Fruit fly (Drosophila melanogaster) Kc167 (cell line): ENCODE data around the gene Nufip.

ENCODE experiments used
- Myc ChIP-seq: fragments of >200 bp; optimal IDR thresholded peaks from 2 replicates; lab custom pipeline; 2017; ENCODE audit warnings: missing external identifiers
- Sin3A ChIP-seq: fragments of >200 bp; optimal IDR thresholded peaks from 2 replicates; lab custom pipeline; 2018; ENCODE audit warnings: missing external identifiers
- h ChIP-seq: fragments of >200 bp; optimal IDR thresholded peaks from 3 replicates; lab custom pipeline; 2018; ENCODE audit warnings: missing external identifiers
- insv ChIP-seq: fragments of >200 bp; optimal IDR thresholded peaks from 3 replicates; lab custom pipeline; 2018; ENCODE audit warnings: missing external identifiers
- psq ChIP-seq: fragments of >200 bp; optimal IDR thresholded peaks from 2 replicates; lab custom pipeline; 2017; ENCODE audit warnings: missing external identifiers

dm6 chr3L:18781653-18782629 lies 33.8 kb upstream of the Nufip start:
- no peak for TF ChIP-seq Sin3A (lab: Kevin White, UChicago)
- no peak for TF ChIP-seq Myc (lab: Kevin White, UChicago)
- TF ChIP-seq insv = no peak
- TF ChIP-seq psq (lab: Kevin White, UChicago) = no peak
- TF ChIP-seq h = no peak
